Worm (Caenorhabditis elegans) whole organism, L1 larva: ENCODE data around the gene C07B5.6.

ENCODE experiments used
- ceh-82 ChIP-seq, 3 experiments: fragments of 150-350 bp in 1 of 3; sonication (generic microtip) in 2 of 3; optimal IDR thresholded peaks; 2 replicates each; lab custom pipeline; 2014 to 2017; ENCODE audit warnings: missing biosample characterization in 3 of 3, missing genetic modification characterization in 3 of 3
- nhr-11 ChIP-seq: fragments of 150-350 bp; optimal IDR thresholded peaks from 2 replicates; lab custom pipeline; 2014; ENCODE audit warnings: missing biosample characterization, missing genetic modification characterization
- nhr-12 ChIP-seq: sonication (generic microtip); optimal IDR thresholded peaks from 2 replicates; lab custom pipeline; 2017; ENCODE audit warnings: missing biosample characterization, missing genetic modification characterization

DNA sequence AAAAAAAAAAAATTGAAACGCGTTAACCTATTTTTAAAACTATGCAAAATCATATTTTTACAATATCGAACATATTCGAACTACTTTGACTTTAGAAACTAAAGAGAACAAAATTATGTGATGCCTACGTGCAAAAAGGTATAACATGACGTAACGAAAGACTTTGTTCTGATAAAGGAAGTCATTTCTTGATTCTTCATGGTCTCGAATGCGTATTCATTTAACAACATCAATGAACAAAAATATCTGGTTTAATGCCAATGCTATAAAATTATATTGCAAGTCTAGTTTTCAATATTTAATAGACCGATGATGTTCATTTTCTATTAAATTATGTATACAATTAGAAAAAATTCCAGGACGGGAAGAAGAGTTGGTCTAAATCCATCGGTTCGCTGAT is 17.2 kb downstream of the C07B5.6 start:
- no peak for TF ChIP-seq nhr-12 (tag; lab: Kevin White, UChicago)
- TF ChIP-seq nhr-11 (tag; lab: Kevin White, UChicago), result no peak
- no peak for TF ChIP-seq ceh-82 (tag; optimal IDR thresholded peaks at IDR 0.05; lab: Kevin White, UChicago)
